Worm (Caenorhabditis elegans) whole organism, L4 larva: ENCODE results near the gene Y54G11A.9.

ENCODE experiments used
- ZK546.5 ChIP-seq, 2 experiments: sonication (generic microtip); optimal IDR thresholded peaks; 2 replicates each; lab custom pipeline; 2017; ENCODE audit warnings: missing biosample characterization in 2 of 2, missing genetic modification characterization in 2 of 2
- aly-2 ChIP-seq: sonication (generic microtip); optimal IDR thresholded peaks from 2 replicates; lab custom pipeline; 2018; ENCODE audit warnings: missing biosample characterization, missing genetic modification characterization
- ama-1 ChIP-seq: fragments of 150-350 bp; optimal IDR thresholded peaks from 2 replicates; lab custom pipeline; 2014; ENCODE audit warnings: inconsistent platforms, mixed read lengths
- daf-12 ChIP-seq: fragments of 150-350 bp; optimal IDR thresholded peaks from 2 replicates; lab custom pipeline; 2014; ENCODE audit warnings: missing biosample characterization, missing genetic modification reagents, missing genetic modification characterization
- lin-13 ChIP-seq: fragments of 150-350 bp; optimal IDR thresholded peaks from 2 replicates; lab custom pipeline; 2014; ENCODE audit warnings: missing biosample characterization, missing genetic modification reagents, missing genetic modification characterization
- lir-3 ChIP-seq: sonication (generic microtip); optimal IDR thresholded peaks from 2 replicates; lab custom pipeline; 2016; ENCODE audit warnings: mild to moderate bottlenecking, missing genetic modification characterization, missing compliant biosample characterization
- madf-5 ChIP-seq, 2 experiments: fragments of 200-800 bp; sonication (Bioruptor generic); IDR thresholded peaks; 2 replicates each; pipeline ENCODE4 v1.3.6; 2022; ENCODE audit warnings: missing compliant biosample characterization in 2 of 2, missing genetic modification characterization in 2 of 2
- nhr-76 ChIP-seq: fragments of 150-350 bp; optimal IDR thresholded peaks from 2 replicates; lab custom pipeline; 2014; ENCODE audit warnings: missing biosample characterization, missing genetic modification characterization
- unc-62 ChIP-seq, 3 experiments: fragments of 150-350 bp in 1 of 3; sonication (generic microtip); optimal IDR thresholded peaks in 2 of 3; peaks in 1 of 3; 1 replicate in 1 of 3; 2 replicates in 2 of 3; lab custom pipeline; 2014 to 2017; ENCODE audit warnings: missing biosample characterization in 3 of 3, missing genetic modification characterization in 3 of 3, missing genetic modification reagents in 3 of 3, missing genotype in 1 of 3

ce11 chrII:14365182-14365751, 19.0 kb upstream of the Y54G11A.9 start, which contains the start of gene imb-2:
- TF ChIP-seq lir-3 (no peak), ZK546.5 (tag; optimal IDR thresholded peaks at IDR 0.05; lab: Kevin White, UChicago) (no peak), daf-12 (tag; lab: Kevin White, UChicago) (no peak), lin-13 (no peak), nhr-76 (tag; lab: Kevin White, UChicago) (no peak), unc-62 (GFP tag; optimal IDR thresholded peaks at IDR 0.05 in 1 of 2; lab: Kevin White, UChicago) (peak in 1 of 2 experiments; percentile 84), unc-62 (tag; optimal IDR thresholded peaks at IDR 0.05; lab: Kevin White, UChicago) (no peak), aly-2 (tag; lab: Kevin White, UChicago) (no peak), madf-5 (GFP tag; IDR thresholded peaks at IDR 0.05; lab: Robert Waterston, UW) (no peak), ama-1 (lab: Kevin White, UChicago) (no peak)
